Fruit fly (Drosophila melanogaster) whole organism, embryonic: ENCODE data around the gene Lasp.

ENCODE experiments used
- Antp ChIP-seq: fragments of 200-800 bp; sonication (Bioruptor generic); optimal IDR thresholded peaks from 3 replicates; lab custom pipeline; 2016; ENCODE audit warnings: missing biosample characterization, missing genetic modification characterization
- Asciz ChIP-seq: fragments of 200-800 bp; sonication (Bioruptor generic); optimal IDR thresholded peaks from 2 replicates; lab custom pipeline; 2017; ENCODE audit warnings: missing biosample characterization, mild to moderate bottlenecking, missing genetic modification characterization, missing genetic modification reagents
- B-H2 ChIP-seq: fragments of 200-800 bp; sonication (Bioruptor generic); optimal IDR thresholded peaks from 2 replicates; lab custom pipeline; 2018; ENCODE audit warnings: missing biosample characterization, mild to moderate bottlenecking, missing genetic modification characterization
- Bteb2 ChIP-seq: fragments of 200-800 bp; sonication (Bioruptor generic); optimal IDR thresholded peaks from 2 replicates; lab custom pipeline; 2016; ENCODE audit warnings: missing biosample characterization, missing genetic modification characterization
- CG1024 ChIP-seq: fragments of 200-800 bp; sonication (Bioruptor generic); IDR thresholded peaks from 2 replicates; pipeline ENCODE4 v1.3.6; 2022; ENCODE audit warnings: missing biosample characterization, missing genetic modification characterization
- CG10274 ChIP-seq: fragments of 200-800 bp; sonication (Bioruptor generic); optimal IDR thresholded peaks from 3 replicates; lab custom pipeline; 2017; ENCODE audit warnings: missing biosample characterization, mild to moderate bottlenecking, missing genetic modification characterization
- CG10462 ChIP-seq: fragments of 200-800 bp; sonication (Bioruptor generic); optimal IDR thresholded peaks from 2 replicates; lab custom pipeline; 2016; ENCODE audit warnings: missing biosample characterization, missing genetic modification characterization
- CG11560 ChIP-seq: fragments of 200-800 bp; sonication (Bioruptor generic); IDR thresholded peaks from 3 replicates; pipeline ENCODE4 v1.3.6; 2022; ENCODE audit warnings: missing biosample characterization, missing genetic modification characterization
- CG12071 ChIP-seq: fragments of 200-800 bp; sonication (Bioruptor generic); optimal IDR thresholded peaks from 3 replicates; lab custom pipeline; 2018; ENCODE audit warnings: missing biosample characterization, mild to moderate bottlenecking, missing genetic modification characterization
- CG12104 ChIP-seq: fragments of 200-800 bp; sonication (Bioruptor generic); optimal IDR thresholded peaks from 3 replicates; lab custom pipeline; 2016; ENCODE audit warnings: missing biosample characterization, missing genetic modification characterization
- CG12155 ChIP-seq: fragments of 200-800 bp; sonication (Bioruptor generic); optimal IDR thresholded peaks from 3 replicates; lab custom pipeline; 2016; ENCODE audit warnings: missing biosample characterization, missing genetic modification characterization
- CG12769 ChIP-seq: fragments of 200-800 bp; sonication (Bioruptor generic); optimal IDR thresholded peaks from 2 replicates; lab custom pipeline; 2019; ENCODE audit warnings: missing biosample characterization, mild to moderate bottlenecking, missing genetic modification characterization, moderate library complexity
- CG14014 ChIP-seq: fragments of 200-800 bp; sonication (Bioruptor generic); IDR thresholded peaks from 2 replicates; pipeline ENCODE4 v1.3.6; 2022; ENCODE audit warnings: missing biosample characterization, missing genetic modification characterization
- CG1602 ChIP-seq: fragments of 200-800 bp; sonication (Bioruptor generic); optimal IDR thresholded peaks from 3 replicates; lab custom pipeline; 2016; ENCODE audit warnings: missing biosample characterization, missing genetic modification characterization
- CG2116 ChIP-seq: fragments of 200-800 bp; sonication (Bioruptor generic); optimal IDR thresholded peaks from 3 replicates; lab custom pipeline; 2018; ENCODE audit warnings: missing biosample characterization, mild to moderate bottlenecking, missing genetic modification characterization
- CG30403 ChIP-seq: fragments of 200-800 bp; sonication (Bioruptor generic); optimal IDR thresholded peaks from 3 replicates; lab custom pipeline; 2016; ENCODE audit warnings: missing biosample characterization, missing genetic modification characterization
- CG3163 ChIP-seq: fragments of 200-800 bp; sonication (Bioruptor generic); optimal IDR thresholded peaks from 3 replicates; lab custom pipeline; 2016; ENCODE audit warnings: missing biosample characterization, missing genetic modification characterization
- CG33557 ChIP-seq: fragments of 200-800 bp; sonication (Bioruptor generic); optimal IDR thresholded peaks from 2 replicates; lab custom pipeline; 2019; ENCODE audit warnings: missing biosample characterization, mild to moderate bottlenecking, missing genetic modification characterization, moderate library complexity
- CG34422 ChIP-seq: fragments of 200-800 bp; sonication (Bioruptor generic); IDR thresholded peaks from 3 replicates; pipeline ENCODE4 v1.3.6; 2022; ENCODE audit warnings: missing biosample characterization, missing genetic modification characterization
- CG3847 ChIP-seq: fragments of 200-800 bp; sonication (Bioruptor generic); IDR thresholded peaks from 2 replicates; pipeline ENCODE4 v1.3.6; 2022; ENCODE audit warnings: missing biosample characterization, missing genetic modification characterization
- CG6175 ChIP-seq: fragments of 200-800 bp; sonication (Bioruptor generic); IDR thresholded peaks from 3 replicates; pipeline ENCODE4 v1.3.6; 2022; ENCODE audit warnings: missing biosample characterization, missing genetic modification characterization
- CG6689 ChIP-seq: fragments of 200-800 bp; sonication (Bioruptor generic); IDR thresholded peaks from 2 replicates; pipeline ENCODE4 v1.3.6; 2022; ENCODE audit warnings: missing biosample characterization, missing genetic modification characterization
- CG8388 ChIP-seq: fragments of 200-800 bp; sonication (Bioruptor generic); optimal IDR thresholded peaks from 2 replicates; lab custom pipeline; 2019; ENCODE audit warnings: missing biosample characterization, mild to moderate bottlenecking, missing genetic modification characterization, moderate library complexity
- CG8765 ChIP-seq: fragments of 200-800 bp; sonication (Bioruptor generic); IDR thresholded peaks from 2 replicates; pipeline ENCODE4 v1.3.6; 2022; ENCODE audit warnings: missing biosample characterization, missing genetic modification characterization
- D19A ChIP-seq: fragments of 200-800 bp; optimal IDR thresholded peaks from 3 replicates; lab custom pipeline; 2019; ENCODE audit warnings: missing biosample characterization, mild to moderate bottlenecking, missing genetic modification characterization, moderate library complexity
- Dbx ChIP-seq: fragments of 200-800 bp; sonication (Bioruptor generic); IDR thresholded peaks from 3 replicates; pipeline ENCODE4 v1.3.6; 2022; ENCODE audit warnings: missing biosample characterization, missing genetic modification characterization
- Dp ChIP-seq: fragments of 200-800 bp; sonication (Bioruptor generic); optimal IDR thresholded peaks from 2 replicates; lab custom pipeline; 2018; ENCODE audit warnings: missing biosample characterization, mild to moderate bottlenecking, missing genetic modification characterization, moderate library complexity
- Ets97D ChIP-seq: fragments of 200-800 bp; sonication (Bioruptor generic); optimal IDR thresholded peaks from 3 replicates; lab custom pipeline; 2016; ENCODE audit warnings: missing biosample characterization, missing genetic modification characterization
- HLHmδ ChIP-seq: fragments of 200-800 bp; sonication (Bioruptor generic); optimal IDR thresholded peaks from 2 replicates; lab custom pipeline; 2018; ENCODE audit warnings: missing biosample characterization, mild to moderate bottlenecking, missing genetic modification characterization, moderate library complexity
- MTF-1 ChIP-seq: fragments of 200-800 bp; sonication (Bioruptor generic); optimal IDR thresholded peaks from 2 replicates; lab custom pipeline; 2018; ENCODE audit warnings: missing biosample characterization, mild to moderate bottlenecking, missing genetic modification characterization, borderline replicate concordance
- Opbp ChIP-seq: fragments of 200-800 bp; sonication (Bioruptor generic); IDR thresholded peaks from 3 replicates; pipeline ENCODE4 v1.3.6; 2022; ENCODE audit warnings: missing biosample characterization, missing genetic modification characterization; ENCODE audit not compliant: partially characterized antibody
- Ptx1 ChIP-seq: fragments of 200-800 bp; sonication (Bioruptor generic); IDR thresholded peaks from 2 replicates; pipeline ENCODE4 v1.3.6; 2022; ENCODE audit warnings: missing biosample characterization, missing genetic modification characterization
- aop ChIP-seq: fragments of 200-800 bp; sonication (Bioruptor generic); IDR thresholded peaks from 2 replicates; pipeline ENCODE4 v1.3.6; 2022; ENCODE audit warnings: missing biosample characterization, missing genetic modification characterization
- ara ChIP-seq: fragments of 200-800 bp; sonication (Bioruptor generic); IDR thresholded peaks from 2 replicates; pipeline ENCODE4 v1.3.6; 2022; ENCODE audit warnings: missing biosample characterization, missing genetic modification characterization
- ash1 ChIP-seq: fragments of 200-800 bp; sonication (Bioruptor generic); optimal IDR thresholded peaks from 2 replicates; lab custom pipeline; 2018; ENCODE audit warnings: missing biosample characterization, mild to moderate bottlenecking, missing genetic modification characterization
- ato ChIP-seq: fragments of 200-800 bp; sonication (Bioruptor generic); IDR thresholded peaks from 2 replicates; pipeline ENCODE4 v1.3.6; 2022; ENCODE audit warnings: missing biosample characterization, missing genetic modification characterization; ENCODE audit not compliant: partially characterized antibody
- az2 ChIP-seq: fragments of 200-800 bp; sonication (Bioruptor generic); optimal IDR thresholded peaks from 3 replicates; lab custom pipeline; 2016; ENCODE audit warnings: missing biosample characterization, missing genetic modification characterization
- bab2 ChIP-seq: fragments of 200-800 bp; sonication (Bioruptor generic); optimal IDR thresholded peaks from 2 replicates; lab custom pipeline; 2016; ENCODE audit warnings: missing biosample characterization, missing genetic modification characterization
- btn ChIP-seq: fragments of 200-800 bp; sonication (Bioruptor generic); optimal IDR thresholded peaks from 2 replicates; lab custom pipeline; 2016; ENCODE audit warnings: missing biosample characterization, missing genetic modification characterization
- ci ChIP-seq: fragments of 200-800 bp; sonication (Bioruptor generic); IDR thresholded peaks from 3 replicates; pipeline ENCODE4 v1.3.6; 2022; ENCODE audit warnings: missing biosample characterization, missing genetic modification characterization
- crol ChIP-seq: fragments of 200-800 bp; sonication (Bioruptor generic); IDR thresholded peaks from 2 replicates; pipeline ENCODE4 v1.3.6; 2022; ENCODE audit warnings: missing biosample characterization, missing genetic modification characterization
- en ChIP-seq: fragments of 200-800 bp; sonication (Bioruptor generic); optimal IDR thresholded peaks from 2 replicates; lab custom pipeline; 2016; ENCODE audit warnings: missing biosample characterization, missing genetic modification characterization
- eve ChIP-seq, 2 experiments: fragments of >200 bp; optimal IDR thresholded peaks; 2 replicates each; lab custom pipeline; 2017; ENCODE audit warnings: missing biosample characterization in 2 of 2, missing genetic modification characterization in 2 of 2
- nerfin-1 ChIP-seq: fragments of 200-800 bp; sonication (Bioruptor generic); optimal IDR thresholded peaks from 3 replicates; lab custom pipeline; 2019; ENCODE audit warnings: missing biosample characterization, mild to moderate bottlenecking, missing genetic modification characterization, moderate library complexity
- odd ChIP-seq: fragments of 200-800 bp; sonication (Bioruptor generic); optimal IDR thresholded peaks from 2 replicates; lab custom pipeline; 2017; ENCODE audit warnings: missing biosample characterization, mild to moderate bottlenecking, missing genetic modification characterization
- pho ChIP-seq: fragments of 200-800 bp; sonication (Bioruptor generic); optimal IDR thresholded peaks from 2 replicates; lab custom pipeline; 2016; ENCODE audit warnings: missing biosample characterization, missing genetic modification characterization
- pita ChIP-seq: fragments of 200-800 bp; sonication (Bioruptor generic); optimal IDR thresholded peaks from 2 replicates; lab custom pipeline; 2017; ENCODE audit warnings: missing biosample characterization, mild to moderate bottlenecking, missing genetic modification characterization
- sima ChIP-seq: fragments of 200-800 bp; sonication (Bioruptor generic); optimal IDR thresholded peaks from 2 replicates; lab custom pipeline; 2016; ENCODE audit warnings: missing biosample characterization, missing genetic modification characterization
- sqz ChIP-seq: fragments of 200-800 bp; sonication (Bioruptor generic); optimal IDR thresholded peaks from 3 replicates; lab custom pipeline; 2018; ENCODE audit warnings: missing biosample characterization, mild to moderate bottlenecking, missing genetic modification characterization
- ssp ChIP-seq: fragments of 200-800 bp; sonication (Bioruptor generic); IDR thresholded peaks from 2 replicates; pipeline ENCODE4 v1.3.6; 2022; ENCODE audit warnings: missing biosample characterization, missing genetic modification characterization
- tap ChIP-seq: fragments of 200-800 bp; optimal IDR thresholded peaks from 3 replicates; lab custom pipeline; 2019; ENCODE audit warnings: missing biosample characterization, mild to moderate bottlenecking, missing genetic modification characterization, moderate library complexity
- tna ChIP-seq: fragments of 200-800 bp; sonication (Bioruptor generic); IDR thresholded peaks from 2 replicates; pipeline ENCODE4 v1.3.6; 2022; ENCODE audit warnings: missing biosample characterization, missing genetic modification characterization; ENCODE audit not compliant: partially characterized antibody

Lasp gene

dm6 chr3L:16642088-16642507, 69.4 kb downstream of the Lasp start (continued):
- TF ChIP-seq pita (GFP tag; lab: Kevin White, UChicago) (no peak), CG12104 (GFP tag; lab: Kevin White, UChicago) (peak; percentile 21), B-H2 (no peak), CG30403 (GFP tag; lab: Kevin White, UChicago) (peak; percentile 81), odd (GFP tag; lab: Kevin White, UChicago) (peak; percentile 53), CG1602 (GFP tag; lab: Kevin White, UChicago) (peak; percentile 66), CG6689 (peak; percentile 52), CG14014 (GFP tag; lab: Robert Waterston, UW) (no peak), crol (GFP tag; lab: Robert Waterston, UW) (no peak), CG8765 (GFP tag; lab: Robert Waterston, UW) (no peak), D19A (tag; lab: Kevin White, UChicago) (peak; percentile 65), aop (no peak), pho (GFP tag; lab: Kevin White, UChicago) (no peak), HLHmδ (no peak), btn (no peak), CG12769 (tag; lab: Kevin White, UChicago) (no peak), CG1024 (GFP tag; lab: Robert Waterston, UW) (no peak), ash1 (GFP tag; lab: Kevin White, UChicago) (no peak), CG11560 (tag; lab: Robert Waterston, UW) (no peak), Asciz (GFP tag; lab: Kevin White, UChicago) (peak; percentile 64), CG3847 (GFP tag; lab: Robert Waterston, UW) (no peak), eve (GFP tag; optimal IDR thresholded peaks at IDR 0.05; lab: Kevin White, UChicago) (peak in 1 of 2 experiments; percentile 84), Antp (GFP tag; lab: Kevin White, UChicago) (peak; percentile 1), nerfin-1 (peak; percentile 70), ara (peak; percentile 64; the same call in 1 of the 2 replicates), bab2 (GFP tag; lab: Kevin White, UChicago) (no peak), tna (GFP tag; lab: Robert Waterston, UW) (no peak), CG2116 (GFP tag; lab: Kevin White, UChicago) (no peak), Opbp (GFP tag; lab: Robert Waterston, UW) (no peak), ato (GFP tag; lab: Robert Waterston, UW) (no peak), az2 (GFP tag; lab: Kevin White, UChicago) (peak; percentile 64), sqz (GFP tag; lab: Kevin White, UChicago) (no peak), ssp (GFP tag; lab: Robert Waterston, UW) (peak; percentile 44), Bteb2 (GFP tag; lab: Kevin White, UChicago) (no peak), CG12071 (GFP tag; lab: Kevin White, UChicago) (no peak), CG3163 (no peak), CG33557 (peak; percentile 59), tap (tag; lab: Kevin White, UChicago) (peak; percentile 49), Ets97D (GFP tag; lab: Kevin White, UChicago) (no peak), Dp (GFP tag; lab: Kevin White, UChicago) (no peak), en (no peak), Ptx1 (peak; percentile 53), CG34422 (GFP tag; lab: Robert Waterston, UW) (0 out of 3 replicates have a peak, but pooled peaks have one; percentile 39), CG10462 (GFP tag; lab: Kevin White, UChicago) (peak; percentile 23), MTF-1 (GFP tag; lab: Kevin White, UChicago) (no peak), sima (GFP tag; lab: Kevin White, UChicago) (no peak), CG10274 (GFP tag; lab: Kevin White, UChicago) (no peak), CG6175 (no peak), ci (peak; percentile 49; the same call in 1 of the 3 replicates), CG8388 (GFP tag; lab: Kevin White, UChicago) (peak; percentile 78), Dbx (GFP tag; lab: Robert Waterston, UW) (no peak), CG12155 (no peak)
